Worm (Caenorhabditis elegans): Measurements from ENCODE around the gene B0252.3.

The B0252.3 gene

ce11 chrII:6909568-6910122 lies 2.1 kb upstream of the B0252.3 start, which contains the start of gene asm-1:
TSS of gene asm-1 (plus strand) at chrII:6910072.
- no peak for TF ChIP-seq swsn-7 (tag; optimal IDR thresholded peaks at IDR 0.05)
- TF ChIP-seq nhr-71 (tag; optimal IDR thresholded peaks at IDR 0.05): peak; percentile 47
- no peak for TF ChIP-seq nhr-11 (tag; optimal IDR thresholded peaks at IDR 0.05)
- TF ChIP-seq lin-35 (GFP tag; optimal IDR thresholded peaks at IDR 0.05): peak in 1 of 2 experiments; percentile 26
- no peak for TF ChIP-seq nhr-84 (tag; optimal IDR thresholded peaks at IDR 0.05)
- no peak for TF ChIP-seq fos-1 (tag; optimal IDR thresholded peaks at IDR 0.05)
- TF ChIP-seq xbp-1 (tag; optimal IDR thresholded peaks at IDR 0.05): no peak
- TF ChIP-seq elt-3 (tag; optimal IDR thresholded peaks at IDR 0.05): peak in 2 of 6 experiments; percentile 49 to 67
- peak; percentile 18 for TF ChIP-seq mep-1 (tag; optimal IDR thresholded peaks at IDR 0.05)
- TF ChIP-seq nhr-20 (tag; optimal IDR thresholded peaks at IDR 0.05): peak; percentile 34
- peak; percentile 52 for TF ChIP-seq elt-2 (tag; optimal IDR thresholded peaks at IDR 0.05)
- peak; percentile 8 for TF ChIP-seq lin-14 (GFP tag; optimal IDR thresholded peaks at IDR 0.05)

DNA sequence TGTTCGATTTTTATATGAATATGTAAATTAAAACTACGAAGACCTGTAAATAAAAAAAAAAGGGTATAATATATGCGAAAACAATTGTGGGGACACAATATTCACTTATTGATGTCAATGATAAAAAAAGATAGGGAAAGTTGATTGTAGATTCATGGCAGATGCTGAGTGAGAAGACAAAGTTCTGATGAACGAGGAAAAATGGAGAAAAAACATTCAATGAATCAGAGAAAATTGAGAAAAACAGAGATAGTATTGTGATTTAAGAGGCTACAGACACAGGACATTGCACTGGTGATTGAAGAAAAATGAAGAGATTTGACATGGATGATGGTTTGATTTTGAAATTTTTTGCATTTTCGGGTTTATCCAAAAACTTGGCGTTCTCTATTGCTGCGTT lies 1.1 kb upstream of the B0252.3 start:
- TF ChIP-seq ceh-90 (tag; optimal IDR thresholded peaks at IDR 0.05): no peak
- no peak for TF ChIP-seq elt-2 (tag; optimal IDR thresholded peaks at IDR 0.05)
- TF ChIP-seq nhr-85 (tag): peak; percentile 37
- no peak for TF ChIP-seq tlp-1 (tag; optimal IDR thresholded peaks at IDR 0.05)
- no peak for TF ChIP-seq lin-13 (GFP tag; optimal IDR thresholded peaks at IDR 0.05)
- no peak for TF ChIP-seq nhr-237 (tag; optimal IDR thresholded peaks at IDR 0.05)
- no peak for TF ChIP-seq Y116A8C.19 (tag; optimal IDR thresholded peaks at IDR 0.05; ENCODE audit: borderline replicate concordance)
- no peak for TF ChIP-seq swsn-7 (tag; optimal IDR thresholded peaks at IDR 0.05)
- no peak for TF ChIP-seq C34B4.2 (tag; optimal IDR thresholded peaks at IDR 0.05)
- no peak for TF ChIP-seq zag-1 (tag; optimal IDR thresholded peaks at IDR 0.05)
- no peak for TF ChIP-seq ztf-4 (tag; optimal IDR thresholded peaks at IDR 0.05)
- TF ChIP-seq blmp-1 (tag; optimal IDR thresholded peaks at IDR 0.05): peak; percentile 83
- no peak for TF ChIP-seq unc-62 (GFP tag; optimal IDR thresholded peaks at IDR 0.05)
- peak; percentile 22 for TF ChIP-seq snu-23 (GFP tag; optimal IDR thresholded peaks at IDR 0.05)
- peak; percentile 35 for TF ChIP-seq lin-14 (GFP tag; optimal IDR thresholded peaks at IDR 0.05)
- TF ChIP-seq hpl-2 (GFP tag; optimal IDR thresholded peaks at IDR 0.05): no peak
- TF ChIP-seq rnt-1 (tag; optimal IDR thresholded peaks at IDR 0.05): peak; percentile 7
- TF ChIP-seq hlh-17 (GFP tag; optimal IDR thresholded peaks at IDR 0.05; ENCODE audit: borderline replicate concordance): no peak
- no peak for TF ChIP-seq tbx-2 (tag; optimal IDR thresholded peaks at IDR 0.05)
- TF ChIP-seq elt-3 (tag; optimal IDR thresholded peaks at IDR 0.05): peak in 2 of 6 experiments; percentile 3 to 49
- no peak for TF ChIP-seq ceh-82 (tag; optimal IDR thresholded peaks at IDR 0.05)
- no peak for TF ChIP-seq pqm-1 (tag; optimal IDR thresholded peaks at IDR 0.05)
- no peak for TF ChIP-seq fkh-4 (tag; optimal IDR thresholded peaks at IDR 0.05; ENCODE audit: borderline replicate concordance)
- no peak for TF ChIP-seq efl-1 (optimal IDR thresholded peaks at IDR 0.05)
- peak; percentile 13 to 84 for TF ChIP-seq efl-1 (GFP tag; optimal IDR thresholded peaks at IDR 0.05 in 1 of 2)
- no peak for TF ChIP-seq nhr-20 (tag; optimal IDR thresholded peaks at IDR 0.05)
- no peak for TF ChIP-seq fkh-8 (tag; optimal IDR thresholded peaks at IDR 0.05)
- no peak for TF ChIP-seq alr-1 (tag; optimal IDR thresholded peaks at IDR 0.05; ENCODE audit: borderline replicate concordance)
- no peak for TF ChIP-seq aha-1 (tag; optimal IDR thresholded peaks at IDR 0.05)
- no peak for TF ChIP-seq nhr-47 (tag; optimal IDR thresholded peaks at IDR 0.05)
- peak; percentile 2 for TF ChIP-seq nhr-71 (tag; optimal IDR thresholded peaks at IDR 0.05)
- no peak for TF ChIP-seq pax-3 (tag; optimal IDR thresholded peaks at IDR 0.05)
- no peak for TF ChIP-seq sox-4 (tag; optimal IDR thresholded peaks at IDR 0.05)
- TF ChIP-seq dpl-1 (GFP tag; optimal IDR thresholded peaks at IDR 0.05): peak in 2 of 3 experiments; percentile 5 to 21
- TF ChIP-seq egl-27 (tag; optimal IDR thresholded peaks at IDR 0.05): no peak
- no peak for TF ChIP-seq hlh-4 (tag; optimal IDR thresholded peaks at IDR 0.05)
- no peak for TF ChIP-seq mef-2 (tag; optimal IDR thresholded peaks at IDR 0.05)
- TF ChIP-seq fos-1 (tag; optimal IDR thresholded peaks at IDR 0.05): no peak
- peak; percentile 11 for TF ChIP-seq lir-3 (tag; optimal IDR thresholded peaks at IDR 0.05; ENCODE audit: poor library complexity)
- no peak for TF ChIP-seq nhr-12 (tag; optimal IDR thresholded peaks at IDR 0.05)
- TF ChIP-seq lsy-2 (tag; optimal IDR thresholded peaks at IDR 0.05): peak; percentile 4 to 28
- no peak for TF ChIP-seq nhr-84 (tag; optimal IDR thresholded peaks at IDR 0.05)
- no peak for TF ChIP-seq sptf-1 (tag; optimal IDR thresholded peaks at IDR 0.05)
- TF ChIP-seq aly-2 (tag; optimal IDR thresholded peaks at IDR 0.05): no peak
- no peak for TF ChIP-seq nhr-76 (tag; optimal IDR thresholded peaks at IDR 0.05)
- TF ChIP-seq nhr-77 (tag; optimal IDR thresholded peaks at IDR 0.05): no peak

All from whole organism, L1 larva.